Worm (Caenorhabditis elegans) whole organism, L3 larva: ENCODE results near the gene lin-9.

Source experiments
- ZK546.5 ChIP-seq: sonication (generic microtip); optimal IDR thresholded peaks from 2 replicates; lab custom pipeline; 2017; ENCODE audit warnings: missing biosample characterization, missing genetic modification characterization
- ama-1 ChIP-seq: fragments of 150-350 bp; optimal IDR thresholded peaks from 2 replicates; lab custom pipeline; 2018
- ceh-28 ChIP-seq: fragments of 150-350 bp; optimal IDR thresholded peaks from 2 replicates; lab custom pipeline; 2014; ENCODE audit warnings: missing biosample characterization, missing genetic modification reagents, missing genetic modification characterization
- ceh-82 ChIP-seq: fragments of 150-350 bp; optimal IDR thresholded peaks from 2 replicates; lab custom pipeline; 2014; ENCODE audit warnings: missing biosample characterization, missing genetic modification characterization
- ceh-9 ChIP-seq: sonication (generic microtip); optimal IDR thresholded peaks from 2 replicates; lab custom pipeline; 2018; ENCODE audit warnings: missing biosample characterization, missing genetic modification characterization
- egl-27 ChIP-seq: sonication (generic microtip); optimal IDR thresholded peaks from 4 replicates; lab custom pipeline; 2017; ENCODE audit warnings: missing biosample characterization, missing genetic modification reagents, missing genetic modification characterization
- elt-1 ChIP-seq: fragments of 150-350 bp; optimal IDR thresholded peaks from 2 replicates; lab custom pipeline; 2014; ENCODE audit warnings: missing biosample characterization, missing genetic modification characterization
- elt-2 ChIP-seq: sonication (generic microtip); optimal IDR thresholded peaks from 2 replicates; lab custom pipeline; 2016; ENCODE audit warnings: missing genetic modification reagents, mild to moderate bottlenecking, missing genetic modification characterization, missing compliant biosample characterization
- fkh-10 ChIP-seq: sonication (generic microtip); optimal IDR thresholded peaks from 2 replicates; lab custom pipeline; 2017; ENCODE audit warnings: missing biosample characterization, missing genetic modification reagents, missing genetic modification characterization
- fkh-2 ChIP-seq: fragments of 150-350 bp; optimal IDR thresholded peaks from 2 replicates; lab custom pipeline; 2014; ENCODE audit warnings: missing biosample characterization, missing genetic modification reagents, missing genetic modification characterization
- fos-1 ChIP-seq: fragments of 150-350 bp; optimal IDR thresholded peaks from 2 replicates; lab custom pipeline; 2014; ENCODE audit warnings: missing biosample characterization, missing genetic modification characterization
- hmg-11 ChIP-seq: sonication (generic microtip); optimal IDR thresholded peaks from 2 replicates; lab custom pipeline; 2016; ENCODE audit warnings: missing genetic modification characterization, missing compliant biosample characterization
- lin-15B ChIP-seq: fragments of 150-350 bp; optimal IDR thresholded peaks from 2 replicates; lab custom pipeline; 2014; ENCODE audit warnings: missing biosample characterization, missing genetic modification characterization
- lin-39 ChIP-seq: fragments of 150-350 bp; optimal IDR thresholded peaks from 2 replicates; lab custom pipeline; 2018; ENCODE audit warnings: missing biosample characterization, missing genetic modification reagents, missing genetic modification characterization
- lsy-12 ChIP-seq: sonication (generic microtip); optimal IDR thresholded peaks from 2 replicates; lab custom pipeline; 2016; ENCODE audit warnings: mild to moderate bottlenecking, missing genetic modification characterization, missing compliant biosample characterization
- mdl-1 ChIP-seq: fragments of 150-350 bp; optimal IDR thresholded peaks from 2 replicates; lab custom pipeline; 2014; ENCODE audit warnings: missing biosample characterization, missing genetic modification characterization
- nfya-1 ChIP-seq: sonication (generic microtip); optimal IDR thresholded peaks from 2 replicates; lab custom pipeline; 2017; ENCODE audit warnings: missing genetic modification characterization, mild to moderate bottlenecking, missing compliant biosample characterization, antibody characterized with exemption, moderate library complexity; ENCODE audit not compliant: insufficient read depth
- nhr-11 ChIP-seq: fragments of 150-350 bp; optimal IDR thresholded peaks from 2 replicates; lab custom pipeline; 2014; ENCODE audit warnings: missing biosample characterization, missing genetic modification characterization
- nhr-23 ChIP-seq: fragments of 150-350 bp; optimal IDR thresholded peaks from 2 replicates; lab custom pipeline; 2014; ENCODE audit warnings: missing biosample characterization, missing genetic modification reagents, missing genetic modification characterization
- nhr-25 ChIP-seq: sonication (generic microtip); optimal IDR thresholded peaks from 2 replicates; lab custom pipeline; 2017; ENCODE audit warnings: missing biosample characterization, missing genetic modification characterization
- nhr-43 ChIP-seq: sonication (generic microtip); optimal IDR thresholded peaks from 2 replicates; lab custom pipeline; 2016; ENCODE audit warnings: mild to moderate bottlenecking, missing genetic modification characterization, missing compliant biosample characterization; ENCODE audit not compliant: poor library complexity, severe bottlenecking
- nhr-67 ChIP-seq: fragments of 150-350 bp; optimal IDR thresholded peaks from 2 replicates; lab custom pipeline; 2014; ENCODE audit warnings: missing biosample characterization, missing genetic modification characterization
- nhr-76 ChIP-seq: fragments of 150-350 bp; sonication (generic microtip); optimal IDR thresholded peaks from 5 replicates; lab custom pipeline; 2014; ENCODE audit warnings: missing biosample characterization, missing genetic modification characterization
- pha-4 ChIP-seq: fragments of 150-350 bp; optimal IDR thresholded peaks from 2 replicates; lab custom pipeline; 2014; ENCODE audit warnings: missing biosample characterization, missing genetic modification reagents, missing genetic modification characterization
- pqm-1 ChIP-seq: fragments of 150-350 bp; optimal IDR thresholded peaks from 2 replicates; lab custom pipeline; 2017; ENCODE audit warnings: missing biosample characterization, missing genetic modification characterization, inconsistent platforms
- sea-2 ChIP-seq: fragments of 150-350 bp; sonication (generic microtip); optimal IDR thresholded peaks from 4 replicates; lab custom pipeline; 2014; ENCODE audit warnings: missing biosample characterization, missing genetic modification reagents, missing genetic modification characterization
- tbx-2 ChIP-seq: sonication (generic microtip); optimal IDR thresholded peaks from 2 replicates; lab custom pipeline; 2016; ENCODE audit warnings: mild to moderate bottlenecking, missing genetic modification characterization, missing compliant biosample characterization
- unc-39 ChIP-seq: sonication (generic microtip); optimal IDR thresholded peaks from 4 replicates; lab custom pipeline; 2017; ENCODE audit warnings: missing biosample characterization, missing genetic modification characterization
- unc-62 ChIP-seq: fragments of 150-350 bp; sonication (generic microtip); optimal IDR thresholded peaks from 4 replicates; lab custom pipeline; 2014; ENCODE audit warnings: missing biosample characterization, missing genetic modification reagents, missing genetic modification characterization
- ztf-4 ChIP-seq: fragments of 150-350 bp; optimal IDR thresholded peaks from 2 replicates; lab custom pipeline; 2014; ENCODE audit warnings: missing biosample characterization, missing genetic modification characterization

lin-9 gene

ce11 chrIII:8911598-8912194, 7.8 kb upstream of the lin-9 start, which contains the start of gene tpk-1:
Gene tpk-1, plus strand, starts transcription at chrIII:8912144.
- TF ChIP-seq nhr-43 (tag; lab: Kevin White, UChicago) = no peak
- no peak for TF ChIP-seq elt-1
- TF ChIP-seq lin-15B (tag; lab: Kevin White, UChicago) = no peak
- TF ChIP-seq lsy-12 (tag; lab: Kevin White, UChicago) = no peak
- TF ChIP-seq ama-1 (lab: Kevin White, UChicago) = peak; percentile 7
- no peak for TF ChIP-seq ZK546.5 (tag; lab: Kevin White, UChicago)
- no peak for TF ChIP-seq unc-39
- TF ChIP-seq ceh-82 (tag; lab: Kevin White, UChicago) = no peak

ce11 chrIII:8910139-8910538, 6.2 kb upstream of the lin-9 start:
- TF ChIP-seq ZK546.5 (tag; lab: Kevin White, UChicago) (no peak), nhr-67 (tag; lab: Kevin White, UChicago) (no peak), tbx-2 (no peak), sea-2 (no peak), ceh-9 (tag; lab: Kevin White, UChicago) (no peak), fkh-2 (tag; lab: Kevin White, UChicago) (no peak)

ce11 chrIII:8904914-8905665, 1.2 kb upstream of the lin-9 start, which contains the start of gene unc-32:
Gene unc-32, plus strand, starts transcription at chrIII:8905615.
- TF ChIP-seq egl-27 = no peak
- TF ChIP-seq ceh-82 (tag; lab: Kevin White, UChicago) = no peak
- no peak for TF ChIP-seq ztf-4
- no peak for TF ChIP-seq ZK546.5 (tag; lab: Kevin White, UChicago)
- TF ChIP-seq nfya-1 (tag; lab: Kevin White, UChicago) = peak; percentile 79
- peak; percentile 33 for TF ChIP-seq elt-2 (tag; lab: Kevin White, UChicago)
- peak; percentile 85 for TF ChIP-seq pha-4 (tag; lab: Kevin White, UChicago)
- peak; percentile 19 for TF ChIP-seq nhr-25 (tag; lab: Kevin White, UChicago)
- peak; percentile 79 for TF ChIP-seq lin-15B (tag; lab: Kevin White, UChicago)
- TF ChIP-seq unc-62 (GFP tag; lab: Kevin White, UChicago) = no peak
- peak; percentile 11 for TF ChIP-seq mdl-1 (tag; lab: Kevin White, UChicago)
- TF ChIP-seq nhr-11 (tag; lab: Kevin White, UChicago) = no peak
- peak; percentile 80 for TF ChIP-seq lin-39 (tag; lab: Kevin White, UChicago)
- TF ChIP-seq sea-2 = peak; percentile 44
- TF ChIP-seq fos-1 (tag; lab: Kevin White, UChicago) = no peak
- peak; percentile 54 for TF ChIP-seq fkh-10 (GFP tag; lab: Kevin White, UChicago)
- peak; percentile 50 for TF ChIP-seq hmg-11 (tag; lab: Kevin White, UChicago)
- TF ChIP-seq ceh-28 = peak; percentile 49

ce11 chrIII:8903263-8903662, 668 bp downstream of the lin-9 start:
- no peak for TF ChIP-seq pha-4 (tag; lab: Kevin White, UChicago)
- no peak for TF ChIP-seq unc-39
- no peak for TF ChIP-seq nhr-25 (tag; lab: Kevin White, UChicago)

- TF ChIP-seq nhr-23 (tag; lab: Kevin White, UChicago) (peak; percentile 11), nhr-76 (tag; lab: Kevin White, UChicago) (no peak), lin-15B (tag; lab: Kevin White, UChicago) (peak; percentile 87), pha-4 (tag; lab: Kevin White, UChicago) (peak; percentile 20), pqm-1 (tag; lab: Kevin White, UChicago) (no peak), ceh-82 (tag; lab: Kevin White, UChicago) (no peak), elt-2 (tag; lab: Kevin White, UChicago) (no peak), nfya-1 (tag; lab: Kevin White, UChicago) (peak; percentile 69)
These were observed 4.2 kb downstream of the lin-9 start for ce11 chrIII:8899767-8900166.
